Worm (Caenorhabditis elegans): ENCODE results near the gene str-130.

str-130 gene

DNA sequence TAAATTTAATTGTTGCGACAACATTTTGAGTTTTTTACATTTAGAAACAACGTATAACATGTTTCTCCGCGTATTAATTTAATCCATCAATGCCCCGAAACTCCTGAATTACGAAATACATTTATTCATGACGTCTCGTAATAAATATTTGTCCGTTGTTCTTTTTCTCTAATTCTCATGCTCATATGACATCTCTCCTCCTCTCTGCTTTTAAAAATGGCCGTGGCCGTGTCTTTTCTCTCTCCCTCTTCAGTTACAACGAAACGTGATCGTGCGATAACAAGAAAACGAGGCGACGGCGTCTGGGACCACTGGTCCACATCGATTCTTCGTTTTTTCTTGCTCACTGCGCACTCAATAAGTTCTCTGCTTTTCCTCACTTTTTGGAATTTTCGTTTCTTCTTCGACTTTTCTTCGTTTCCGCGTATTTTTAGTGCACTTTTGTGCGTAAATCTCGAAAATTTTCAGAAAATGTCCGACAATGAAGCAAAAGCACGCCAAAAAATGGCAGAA lies 39.7 kb upstream of the str-130 start, which contains the start of gene snap-1 (continued):
- TF ChIP-seq daf-12 (tag; optimal IDR thresholded peaks at IDR 0.05) (no peak), T20F7.1 (GFP tag; optimal IDR thresholded peaks at IDR 0.05) (peak; percentile 42), set-16 (GFP tag; IDR thresholded peaks at IDR 0.05) (no peak), daf-16 (GFP tag; optimal IDR thresholded peaks at IDR 0.05) (no peak), daf-16 (tag; optimal IDR thresholded peaks at IDR 0.05) (peak; percentile 57), Y5F2A.4 (GFP tag; optimal IDR thresholded peaks at IDR 0.05) (no peak), dve-1 (tag; optimal IDR thresholded peaks at IDR 0.05; ENCODE audit: insufficient read depth) (peak; percentile 26), ZK337.2 (GFP tag; IDR thresholded peaks at IDR 0.05) (no peak), D1046.2 (GFP tag; IDR thresholded peaks at IDR 0.05) (no peak), ceh-44 (GFP tag; IDR thresholded peaks at IDR 0.05) (peak; percentile 36; the same call in 1 of the 2 replicates), dmd-8 (GFP tag; IDR thresholded peaks at IDR 0.05) (no peak), lim-7 (GFP tag; IDR thresholded peaks at IDR 0.05) (no peak), ceh-20 (GFP tag; IDR thresholded peaks at IDR 0.05) (no peak), dpl-1 (GFP tag; optimal IDR thresholded peaks at IDR 0.05) (peak; percentile 42), duxl-1 (tag; optimal IDR thresholded peaks at IDR 0.05; ENCODE audit: poor library complexity) (no peak), aha-1 (tag) (peak; percentile 88), nhr-41 (GFP tag; IDR thresholded peaks at IDR 0.05) (no peak), cey-2 (tag; optimal IDR thresholded peaks at IDR 0.05; ENCODE audit: borderline replicate concordance, insufficient read depth) (no peak), php-3 (GFP tag; IDR thresholded peaks at IDR 0.05) (no peak), zfp-3 (GFP tag; conservative IDR thresholded peaks at IDR 0.05) (no peak)

DNA sequence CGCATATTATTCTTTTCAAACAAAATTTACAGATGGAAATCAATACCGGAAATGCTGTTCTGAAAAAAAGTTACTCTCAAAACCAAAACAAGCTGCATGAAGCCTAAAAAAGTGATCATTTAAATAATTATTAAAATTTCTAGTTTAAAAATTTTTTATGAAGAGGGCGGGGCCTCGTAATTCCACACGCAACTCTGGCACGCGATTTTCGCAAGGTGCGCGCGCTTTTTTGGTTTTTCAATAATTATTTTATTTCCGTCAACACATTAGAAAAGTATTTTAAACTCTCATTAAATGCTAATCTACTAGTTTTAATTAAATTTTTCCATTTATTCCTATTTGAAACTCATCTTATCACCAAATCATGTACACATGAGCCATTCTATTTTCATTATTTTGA lies 39.2 kb upstream of the str-130 start:
- no peak for TF ChIP-seq zip-11 (GFP tag; IDR thresholded peaks at IDR 0.05)
- TF ChIP-seq zip-2 (tag; optimal IDR thresholded peaks at IDR 0.05) = no peak
- TF ChIP-seq snpc-1.2 (GFP tag; IDR thresholded peaks at IDR 0.05) = no peak
- TF ChIP-seq daf-8 (GFP tag; IDR thresholded peaks at IDR 0.05) = no peak
- TF ChIP-seq daf-12 (tag; optimal IDR thresholded peaks at IDR 0.05) = no peak
- TF ChIP-seq ZK546.5 (tag; optimal IDR thresholded peaks at IDR 0.05) = no peak
- no peak for TF ChIP-seq nhr-76 (tag; optimal IDR thresholded peaks at IDR 0.05)
- TF ChIP-seq nhr-11 (tag; optimal IDR thresholded peaks at IDR 0.05) = no peak
- TF ChIP-seq lsy-2 (tag; optimal IDR thresholded peaks at IDR 0.05) = no peak
- no peak for TF ChIP-seq zfp-2 (tag; optimal IDR thresholded peaks at IDR 0.05)

DNA sequence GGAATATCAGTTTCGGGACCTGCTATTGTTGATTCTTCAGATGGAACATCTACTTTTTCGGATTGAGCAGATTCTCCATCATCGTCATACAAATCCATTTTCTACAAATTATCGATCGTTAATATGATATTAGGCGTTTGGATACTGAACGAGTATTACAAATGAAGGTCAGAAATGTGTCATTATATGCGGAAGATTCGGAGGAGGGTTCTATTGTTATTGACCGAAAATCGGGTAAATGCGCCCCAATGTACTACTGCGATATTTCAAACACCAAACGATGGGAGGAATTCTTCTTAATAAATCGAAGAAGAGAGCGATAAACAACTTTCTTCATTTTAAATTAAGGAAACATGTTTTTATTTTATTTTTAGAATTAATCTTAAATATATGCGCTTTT lies 38.8 kb upstream of the str-130 start, which contains the start of gene spr-1:
Gene spr-1 (minus strand): TSS at position 101 of the 400 bp plus-strand sequence.
- TF ChIP-seq set-16 (GFP tag; IDR thresholded peaks at IDR 0.05) (no peak), daf-19 (GFP tag; conservative IDR thresholded peaks at IDR 0.05) (no peak), egl-27 (tag; optimal IDR thresholded peaks at IDR 0.05) (no peak), spr-3 (GFP tag; optimal IDR thresholded peaks at IDR 0.05) (no peak), pqm-1 (tag; optimal IDR thresholded peaks at IDR 0.05) (no peak), vab-7 (GFP tag; IDR thresholded peaks at IDR 0.05) (no peak), lin-13 (GFP tag; optimal IDR thresholded peaks at IDR 0.05) (no peak), snpc-4 (tag; optimal IDR thresholded peaks at IDR 0.05) (no peak), lsy-2 (tag; optimal IDR thresholded peaks at IDR 0.05) (no peak), nhr-11 (tag; optimal IDR thresholded peaks at IDR 0.05) (no peak), ztf-11 (tag; optimal IDR thresholded peaks at IDR 0.05) (no peak), lin-1 (GFP tag; IDR thresholded peaks at IDR 0.05) (no peak), daf-12 (tag; optimal IDR thresholded peaks at IDR 0.05) (no peak), hmg-1.1 (GFP tag; IDR thresholded peaks at IDR 0.05) (no peak), nhr-6 (tag; optimal IDR thresholded peaks at IDR 0.05) (no peak), unc-39 (tag; optimal IDR thresholded peaks at IDR 0.05) (no peak), unc-130 (GFP tag; optimal IDR thresholded peaks at IDR 0.05) (no peak), snpc-1.2 (GFP tag; IDR thresholded peaks at IDR 0.05) (no peak)

All from whole organism, L4 larva.